Fruit fly (Drosophila melanogaster) whole organism, embryonic: ENCODE measurements around the gene Helz.

ENCODE experiments used
- ATbp ChIP-seq: fragments of 200-800 bp; sonication (Bioruptor generic); optimal IDR thresholded peaks from 2 replicates; lab custom pipeline; 2017; ENCODE audit warnings: missing biosample characterization, mild to moderate bottlenecking, missing genetic modification characterization, missing genetic modification reagents
- Atf-2 ChIP-seq: fragments of 200-800 bp; sonication (Bioruptor generic); optimal IDR thresholded peaks from 2 replicates; lab custom pipeline; 2016; ENCODE audit warnings: missing biosample characterization, missing genetic modification characterization
- Atf6 ChIP-seq: fragments of 200-800 bp; sonication (Bioruptor generic); IDR thresholded peaks from 2 replicates; pipeline ENCODE4 v1.3.6; 2022; ENCODE audit warnings: missing biosample characterization, missing genetic modification characterization
- B-H1 ChIP-seq: fragments of 200-800 bp; sonication (Bioruptor generic); IDR thresholded peaks from 3 replicates; pipeline ENCODE4 v1.3.6; 2022; ENCODE audit warnings: missing biosample characterization, missing genetic modification characterization
- BtbVII ChIP-seq: fragments of 200-800 bp; sonication (Bioruptor generic); optimal IDR thresholded peaks from 3 replicates; lab custom pipeline; 2017; ENCODE audit warnings: missing biosample characterization, mild to moderate bottlenecking, missing genetic modification characterization
- CG10366 ChIP-seq: fragments of 200-800 bp; sonication (Bioruptor generic); IDR thresholded peaks from 2 replicates; pipeline ENCODE4 v1.3.6; 2022; ENCODE audit warnings: missing biosample characterization, missing genetic modification characterization
- CG11093 ChIP-seq: fragments of 200-800 bp; sonication (Bioruptor generic); IDR thresholded peaks from 3 replicates; pipeline ENCODE4 v1.3.6; 2022; ENCODE audit warnings: missing biosample characterization, missing genetic modification characterization
- CG12219 ChIP-seq: fragments of 200-800 bp; sonication (Bioruptor generic); optimal IDR thresholded peaks from 3 replicates; lab custom pipeline; 2018; ENCODE audit warnings: missing biosample characterization, mild to moderate bottlenecking, missing genetic modification characterization
- CG12659 ChIP-seq: fragments of 200-800 bp; sonication (Bioruptor generic); optimal IDR thresholded peaks from 3 replicates; lab custom pipeline; 2017; ENCODE audit warnings: mild to moderate bottlenecking, missing biosample characterization, missing genetic modification reagents, missing genetic modification characterization
- CG12942 ChIP-seq: fragments of 200-800 bp; sonication (Bioruptor generic); optimal IDR thresholded peaks from 3 replicates; lab custom pipeline; 2016; ENCODE audit warnings: missing biosample characterization, missing genetic modification characterization
- CG14441 ChIP-seq: fragments of 200-800 bp; sonication (Bioruptor generic); IDR thresholded peaks from 2 replicates; pipeline ENCODE4 v1.3.6; 2022; ENCODE audit warnings: missing biosample characterization, missing genetic modification characterization
- CG16779 ChIP-seq: fragments of 200-800 bp; sonication (Bioruptor generic); IDR thresholded peaks from 2 replicates; pipeline ENCODE4 v1.3.6; 2022; ENCODE audit warnings: missing biosample characterization, missing genetic modification characterization
- CG17802 ChIP-seq: fragments of 200-800 bp; sonication (Bioruptor generic); optimal IDR thresholded peaks from 2 replicates; lab custom pipeline; 2018; ENCODE audit warnings: missing biosample characterization, mild to moderate bottlenecking, missing genetic modification characterization, moderate library complexity
- CG30431 ChIP-seq: fragments of 200-800 bp; sonication (Bioruptor generic); optimal IDR thresholded peaks from 2 replicates; lab custom pipeline; 2017; ENCODE audit warnings: missing biosample characterization, missing genetic modification characterization
- CG31388 ChIP-seq: fragments of 200-800 bp; sonication (Bioruptor generic); optimal IDR thresholded peaks from 2 replicates; lab custom pipeline; 2016; ENCODE audit warnings: missing biosample characterization, missing genetic modification characterization
- CG4328 ChIP-seq: fragments of 200-800 bp; sonication (Bioruptor generic); optimal IDR thresholded peaks from 3 replicates; lab custom pipeline; 2017; ENCODE audit warnings: missing biosample characterization, missing genetic modification reagents, missing genetic modification characterization
- CG5953 ChIP-seq: fragments of 200-800 bp; sonication (Bioruptor generic); IDR thresholded peaks from 2 replicates; pipeline ENCODE4 v1.3.6; 2022; ENCODE audit warnings: missing biosample characterization, missing genetic modification characterization
- CG7745 ChIP-seq: fragments of 200-800 bp; sonication (Bioruptor generic); optimal IDR thresholded peaks from 2 replicates; lab custom pipeline; 2018; ENCODE audit warnings: missing biosample characterization, mild to moderate bottlenecking, missing genetic modification characterization, moderate library complexity
- CG8924 ChIP-seq: fragments of 200-800 bp; optimal IDR thresholded peaks from 3 replicates; lab custom pipeline; 2019; ENCODE audit warnings: missing biosample characterization, mild to moderate bottlenecking, missing genetic modification characterization, moderate library complexity
- Dbx ChIP-seq: fragments of 200-800 bp; sonication (Bioruptor generic); IDR thresholded peaks from 3 replicates; pipeline ENCODE4 v1.3.6; 2022; ENCODE audit warnings: missing biosample characterization, missing genetic modification characterization
- Dp ChIP-seq: fragments of 200-800 bp; sonication (Bioruptor generic); optimal IDR thresholded peaks from 2 replicates; lab custom pipeline; 2018; ENCODE audit warnings: missing biosample characterization, mild to moderate bottlenecking, missing genetic modification characterization, moderate library complexity
- E2f2 ChIP-seq: fragments of 200-800 bp; sonication (Bioruptor generic); IDR thresholded peaks from 2 replicates; pipeline ENCODE4 v1.3.6; 2022; ENCODE audit warnings: missing biosample characterization, missing genetic modification characterization
- ERR ChIP-seq: fragments of 200-800 bp; sonication (Bioruptor generic); optimal IDR thresholded peaks from 2 replicates; lab custom pipeline; 2016; ENCODE audit warnings: missing biosample characterization, missing genetic modification characterization
- Fer2 ChIP-seq: fragments of 200-800 bp; sonication (Bioruptor generic); optimal IDR thresholded peaks from 2 replicates; lab custom pipeline; 2018; ENCODE audit warnings: missing biosample characterization, mild to moderate bottlenecking, missing genetic modification characterization, moderate library complexity
- MBD-R2 ChIP-seq: fragments of 200-800 bp; sonication (Bioruptor generic); IDR thresholded peaks from 2 replicates; pipeline ENCODE4 v1.3.6; 2022; ENCODE audit warnings: missing biosample characterization, missing genetic modification characterization
- Oli ChIP-seq: fragments of 200-800 bp; sonication (Bioruptor generic); optimal IDR thresholded peaks from 2 replicates; lab custom pipeline; 2018; ENCODE audit warnings: missing biosample characterization, mild to moderate bottlenecking, missing genetic modification characterization, moderate library complexity
- Optix ChIP-seq: fragments of 200-800 bp; sonication (Bioruptor generic); IDR thresholded peaks from 3 replicates; pipeline ENCODE4 v1.3.6; 2022; ENCODE audit warnings: missing biosample characterization, missing genetic modification characterization
- Ptx1 ChIP-seq: fragments of 200-800 bp; sonication (Bioruptor generic); IDR thresholded peaks from 2 replicates; pipeline ENCODE4 v1.3.6; 2022; ENCODE audit warnings: missing biosample characterization, missing genetic modification characterization
- Sox100B ChIP-seq: fragments of 200-800 bp; sonication (Bioruptor generic); optimal IDR thresholded peaks from 3 replicates; lab custom pipeline; 2018; ENCODE audit warnings: missing biosample characterization, mild to moderate bottlenecking, missing genetic modification characterization
- Sry-δ ChIP-seq: fragments of 200-800 bp; sonication (Bioruptor generic); optimal IDR thresholded peaks from 2 replicates; lab custom pipeline; 2016; ENCODE audit warnings: missing biosample characterization, missing genetic modification characterization
- TFAM ChIP-seq: fragments of 200-800 bp; sonication (Bioruptor generic); optimal IDR thresholded peaks from 2 replicates; lab custom pipeline; 2017; ENCODE audit warnings: missing biosample characterization, missing genetic modification characterization, inconsistent platforms
- ab ChIP-seq: fragments of 200-800 bp; sonication (Bioruptor generic); optimal IDR thresholded peaks from 2 replicates; lab custom pipeline; 2016; ENCODE audit warnings: missing biosample characterization, missing genetic modification characterization
- ac ChIP-seq: fragments of 200-800 bp; sonication (Bioruptor generic); optimal IDR thresholded peaks from 3 replicates; lab custom pipeline; 2017; ENCODE audit warnings: missing biosample characterization, mild to moderate bottlenecking, missing genetic modification characterization
- cad ChIP-seq: fragments of >200 bp; optimal IDR thresholded peaks from 2 replicates; lab custom pipeline; 2017; ENCODE audit warnings: missing biosample characterization, missing genetic modification characterization
- croc ChIP-seq: fragments of 200-800 bp; sonication (Bioruptor generic); conservative IDR thresholded peaks from 3 replicates; pipeline ENCODE4 v1.3.6; 2022; ENCODE audit warnings: missing biosample characterization, missing genetic modification characterization
- dmrt11E ChIP-seq: fragments of 200-800 bp; sonication (Bioruptor generic); optimal IDR thresholded peaks from 3 replicates; lab custom pipeline; 2018; ENCODE audit warnings: missing biosample characterization, mild to moderate bottlenecking, missing genetic modification characterization, moderate library complexity
- gcm2 ChIP-seq: fragments of 200-800 bp; sonication (Bioruptor generic); optimal IDR thresholded peaks from 2 replicates; lab custom pipeline; 2016; ENCODE audit warnings: missing biosample characterization, missing genetic modification characterization
- ham ChIP-seq: fragments of 200-800 bp; sonication (Bioruptor generic); IDR thresholded peaks from 2 replicates; pipeline ENCODE4 v1.3.6; 2022; ENCODE audit warnings: missing biosample characterization, missing genetic modification characterization
- hkb ChIP-seq, 2 experiments: fragments of 200-800 bp in 1 of 2; fragments of >200 bp in 1 of 2; sonication (Bioruptor generic) in 1 of 2; IDR thresholded peaks in 1 of 2; optimal IDR thresholded peaks in 1 of 2; 2 replicates each; pipeline versions ENCODE4 v1.3.6 to Lab custom; 2017 to 2022; ENCODE audit warnings: missing biosample characterization in 1 of 2, missing genetic modification characterization in 1 of 2
- jumu ChIP-seq: fragments of 200-800 bp; sonication (Bioruptor generic); optimal IDR thresholded peaks from 3 replicates; lab custom pipeline; 2016; ENCODE audit warnings: missing biosample characterization, missing genetic modification characterization
- kah ChIP-seq: fragments of 200-800 bp; sonication (Bioruptor generic); optimal IDR thresholded peaks from 2 replicates; lab custom pipeline; 2018; ENCODE audit warnings: missing biosample characterization, mild to moderate bottlenecking, missing genetic modification characterization
- klu ChIP-seq: fragments of 200-800 bp; sonication (Bioruptor generic); IDR thresholded peaks from 2 replicates; pipeline ENCODE4 v1.3.6; 2022; ENCODE audit warnings: missing biosample characterization, missing genetic modification characterization
- lov ChIP-seq, 2 experiments: fragments of 200-800 bp in 1 of 2; fragments of >200 bp in 1 of 2; sonication (Bioruptor generic) in 1 of 2; IDR thresholded peaks in 1 of 2; optimal IDR thresholded peaks in 1 of 2; 2 replicates in 1 of 2; 3 replicates in 1 of 2; pipeline versions ENCODE4 v1.3.6 to Lab custom; 2017 to 2022; ENCODE audit warnings: missing biosample characterization in 1 of 2, missing genetic modification characterization in 1 of 2
- odd ChIP-seq: fragments of 200-800 bp; sonication (Bioruptor generic); optimal IDR thresholded peaks from 2 replicates; lab custom pipeline; 2017; ENCODE audit warnings: missing biosample characterization, mild to moderate bottlenecking, missing genetic modification characterization
- ranshi ChIP-seq: fragments of 200-800 bp; sonication (Bioruptor generic); IDR thresholded peaks from 2 replicates; pipeline ENCODE4 v1.3.6; 2022; ENCODE audit warnings: missing biosample characterization, missing genetic modification characterization
- row ChIP-seq: fragments of 200-800 bp; sonication (Bioruptor generic); IDR thresholded peaks from 3 replicates; pipeline ENCODE4 v1.3.6; 2022; ENCODE audit warnings: missing biosample characterization, missing genetic modification characterization
- slbo ChIP-seq: fragments of 200-800 bp; sonication (Bioruptor generic); IDR thresholded peaks from 2 replicates; pipeline ENCODE4 v1.3.6; 2022; ENCODE audit warnings: missing biosample characterization, missing genetic modification characterization
- toy ChIP-seq: fragments of 200-800 bp; sonication (Bioruptor generic); IDR thresholded peaks from 2 replicates; pipeline ENCODE4 v1.3.6; 2022; ENCODE audit warnings: missing biosample characterization, missing genetic modification characterization
- vfl ChIP-seq: fragments of 200-800 bp; sonication (Bioruptor generic); optimal IDR thresholded peaks from 2 replicates; lab custom pipeline; 2016; ENCODE audit warnings: missing biosample characterization, missing genetic modification characterization

The Helz gene

dm6 chr3L:14756724-14757463 lies 32.8 kb upstream of the Helz start (continued):
- TF ChIP-seq CG17802 (tag; lab: Kevin White, UChicago): peak; percentile 56
- TF ChIP-seq CG10366: peak; percentile 92
- TF ChIP-seq dmrt11E: peak; percentile 49
- TF ChIP-seq CG12942 (GFP tag; lab: Kevin White, UChicago): peak; percentile 82
- TF ChIP-seq CG11093 (GFP tag; lab: Robert Waterston, UW): peak; percentile 85; the same call in 2 of the 3 replicates
- TF ChIP-seq Optix (GFP tag; lab: Robert Waterston, UW): peak; percentile 92
- peak; percentile 75 for TF ChIP-seq croc (GFP tag; lab: Robert Waterston, UW)
- no peak for TF ChIP-seq CG7745 (tag; lab: Kevin White, UChicago)
- TF ChIP-seq CG31388: peak; percentile 16
- TF ChIP-seq Atf-2 (GFP tag; lab: Kevin White, UChicago): peak; percentile 81
- TF ChIP-seq cad (GFP tag; lab: Kevin White, UChicago): peak; percentile 27
- TF ChIP-seq Oli (tag; lab: Kevin White, UChicago): peak; percentile 86
- peak; percentile 91 for TF ChIP-seq jumu
- peak; percentile 89 for TF ChIP-seq Ptx1 (GFP tag; lab: Robert Waterston, UW)
- no peak for TF ChIP-seq lov (optimal IDR thresholded peaks at IDR 0.05; lab: Kevin White, UChicago)
- TF ChIP-seq lov (GFP tag; IDR thresholded peaks at IDR 0.05; lab: Robert Waterston, UW): peak; percentile 85; the same call in 2 of the 3 replicates
- TF ChIP-seq CG14441 (GFP tag; lab: Robert Waterston, UW): peak; percentile 90
- TF ChIP-seq Dbx (GFP tag; lab: Robert Waterston, UW): peak; percentile 95
- TF ChIP-seq ac (GFP tag; lab: Kevin White, UChicago): peak; percentile 30
- TF ChIP-seq row (GFP tag; lab: Robert Waterston, UW): peak; percentile 91
- TF ChIP-seq ham (GFP tag; lab: Robert Waterston, UW): peak; percentile 79; the same call in 1 of the 2 replicates
- TF ChIP-seq slbo (GFP tag; lab: Robert Waterston, UW): peak; percentile 96
- TF ChIP-seq Dp: peak; percentile 11
- TF ChIP-seq BtbVII (GFP tag; lab: Kevin White, UChicago): peak; percentile 81
- TF ChIP-seq TFAM: peak; percentile 2
- TF ChIP-seq Fer2: peak; percentile 73
- TF ChIP-seq kah (GFP tag; lab: Kevin White, UChicago): peak; percentile 39
- TF ChIP-seq B-H1: peak; percentile 74
- TF ChIP-seq CG8924: peak; percentile 77
- TF ChIP-seq ab: peak; percentile 78
- TF ChIP-seq CG12659: peak; percentile 91
- TF ChIP-seq Atf6 (GFP tag; lab: Robert Waterston, UW): peak; percentile 95
- no peak for TF ChIP-seq hkb (optimal IDR thresholded peaks at IDR 0.05; lab: Kevin White, UChicago)
- peak; percentile 88 for TF ChIP-seq hkb (GFP tag; IDR thresholded peaks at IDR 0.05; lab: Robert Waterston, UW)
- peak; percentile 89 for TF ChIP-seq CG5953 (GFP tag; lab: Robert Waterston, UW)
- peak; percentile 74 for TF ChIP-seq Sox100B
- TF ChIP-seq CG16779: peak; percentile 89
- TF ChIP-seq ranshi (GFP tag; lab: Robert Waterston, UW): peak; percentile 88
- TF ChIP-seq toy (GFP tag; lab: Robert Waterston, UW): peak; percentile 62; the same call in 1 of the 2 replicates
- TF ChIP-seq Sry-δ: peak; percentile 46
- peak; percentile 86 for TF ChIP-seq ATbp (GFP tag; lab: Kevin White, UChicago)
- peak; percentile 86 for TF ChIP-seq vfl (GFP tag; lab: Kevin White, UChicago)
- peak; percentile 72 for TF ChIP-seq CG30431 (GFP tag; lab: Kevin White, UChicago)
- TF ChIP-seq CG4328 (GFP tag; lab: Kevin White, UChicago): peak; percentile 73
- TF ChIP-seq klu (GFP tag; lab: Robert Waterston, UW): peak; percentile 84
- peak; percentile 64; the same call in 1 of the 2 replicates for TF ChIP-seq E2f2 (GFP tag; lab: Robert Waterston, UW)
- peak; percentile 76 for TF ChIP-seq MBD-R2 (GFP tag; lab: Robert Waterston, UW)
- peak; percentile 84 for TF ChIP-seq ERR (GFP tag; lab: Kevin White, UChicago)
- peak; percentile 74 for TF ChIP-seq gcm2 (GFP tag; lab: Kevin White, UChicago)
- peak; percentile 72 for TF ChIP-seq odd (GFP tag; lab: Kevin White, UChicago)
- TF ChIP-seq CG12219 (GFP tag; lab: Kevin White, UChicago): peak; percentile 80
